Worm (Caenorhabditis elegans): ENCODE data around the gene spig-5.

ce11 chrV:14350498-14350897, 42.2 kb downstream of the spig-5 start:
- no peak for TF ChIP-seq ztf-4 (tag; optimal IDR thresholded peaks at IDR 0.05)
- TF ChIP-seq nhr-12 (tag; optimal IDR thresholded peaks at IDR 0.05): no peak
- TF ChIP-seq tbx-2 (tag; optimal IDR thresholded peaks at IDR 0.05): no peak
- TF ChIP-seq aly-2 (tag; optimal IDR thresholded peaks at IDR 0.05): no peak
- no peak for TF ChIP-seq nhr-11 (tag; optimal IDR thresholded peaks at IDR 0.05)
- no peak for TF ChIP-seq unc-39 (tag; optimal IDR thresholded peaks at IDR 0.05)
- TF ChIP-seq unc-62 (GFP tag; optimal IDR thresholded peaks at IDR 0.05): no peak
- TF ChIP-seq fos-1 (tag; optimal IDR thresholded peaks at IDR 0.05): no peak
- no peak for TF ChIP-seq zag-1 (tag; optimal IDR thresholded peaks at IDR 0.05)
- no peak for TF ChIP-seq ceh-82 (tag; optimal IDR thresholded peaks at IDR 0.05)
- no peak for TF ChIP-seq elt-3 (tag; optimal IDR thresholded peaks at IDR 0.05)
- no peak for TF ChIP-seq nhr-76 (tag; optimal IDR thresholded peaks at IDR 0.05)
